Fruit fly (Drosophila melanogaster) whole organism, adult: Measurements from ENCODE around the gene Tbc1d15-17.

ENCODE experiments used
- CG1620 ChIP-seq: fragments of 200-800 bp; sonication (Bioruptor generic); optimal IDR thresholded peaks from 2 replicates; lab custom pipeline; 2016; ENCODE audit warnings: missing biosample characterization, missing genetic modification characterization
- Mnt ChIP-seq: fragments of 200-800 bp; sonication (Bioruptor generic); optimal IDR thresholded peaks from 2 replicates; lab custom pipeline; 2016; ENCODE audit warnings: missing biosample characterization, mild to moderate bottlenecking, missing genetic modification characterization
- bab1 ChIP-seq: fragments of 200-800 bp; sonication (Bioruptor generic); optimal IDR thresholded peaks from 3 replicates; lab custom pipeline; 2019; ENCODE audit warnings: missing biosample characterization, mild to moderate bottlenecking, missing genetic modification characterization, moderate library complexity

The Tbc1d15-17 gene

DNA sequence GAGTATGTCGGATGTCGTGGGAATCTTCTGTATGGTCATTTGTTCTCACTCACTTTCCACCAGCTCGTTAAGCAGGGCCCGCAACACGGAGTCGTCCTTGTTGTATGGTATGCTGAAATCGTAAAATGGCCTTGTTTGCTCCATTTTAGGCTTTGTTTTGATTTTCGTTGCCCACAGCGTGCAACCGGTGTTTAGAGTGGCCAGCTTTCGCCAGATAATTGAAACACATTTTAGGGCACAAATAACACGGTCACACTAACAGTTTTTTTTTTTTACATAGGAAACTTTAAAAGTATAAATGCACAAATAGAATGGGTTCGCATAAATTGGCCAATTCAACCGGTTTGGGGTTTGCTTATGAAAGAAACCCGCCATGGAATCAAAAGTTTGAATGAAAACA is 45.2 kb downstream of the Tbc1d15-17 start, which contains the start of gene Rpp30:
TSS of gene Rpp30 (minus strand) at position 200 of the 400 bp plus-strand sequence.
- TF ChIP-seq bab1 (GFP tag; lab: Kevin White, UChicago) (peak; percentile 59), CG1620 (GFP tag; lab: Kevin White, UChicago) (no peak), Mnt (peak; percentile 82)
